Worm (Caenorhabditis elegans) whole organism, early embryonic: ENCODE results near the gene act-1.

Experiments
- B0310.2 ChIP-seq: sonication (generic microtip); optimal IDR thresholded peaks from 2 replicates; lab custom pipeline; 2016; ENCODE audit warnings: mild to moderate bottlenecking, missing genetic modification characterization, missing compliant biosample characterization
- F13C5.2 ChIP-seq: sonication (generic microtip); optimal IDR thresholded peaks from 2 replicates; lab custom pipeline; 2017; ENCODE audit warnings: mild to moderate bottlenecking, missing genetic modification characterization, inconsistent platforms, missing compliant biosample characterization
- ama-1 ChIP-seq: fragments of 150-350 bp; optimal IDR thresholded peaks from 2 replicates; lab custom pipeline; 2014
- ceh-13 ChIP-seq: fragments of 200-800 bp; sonication (Bioruptor generic); optimal IDR thresholded peaks from 2 replicates; lab custom pipeline; 2018; ENCODE audit warnings: mild to moderate bottlenecking, missing genetic modification characterization, missing compliant biosample characterization
- ceh-36 ChIP-seq: sonication (generic microtip); optimal IDR thresholded peaks from 2 replicates; lab custom pipeline; 2016; ENCODE audit warnings: missing genetic modification characterization, inconsistent platforms, missing compliant biosample characterization
- ets-7 ChIP-seq: sonication (generic microtip); optimal IDR thresholded peaks from 2 replicates; lab custom pipeline; 2016; ENCODE audit warnings: missing genotype, missing genetic modification characterization, missing compliant biosample characterization
- flt-1 ChIP-seq: fragments of 200-800 bp; sonication (Bioruptor generic); IDR thresholded peaks from 2 replicates; pipeline ENCODE4 v1.3.6; 2022; ENCODE audit warnings: missing genetic modification characterization, missing compliant biosample characterization
- hnd-1 ChIP-seq: sonication (generic microtip); optimal IDR thresholded peaks from 2 replicates; lab custom pipeline; 2016; ENCODE audit warnings: missing genetic modification characterization, missing compliant biosample characterization
- pes-1 ChIP-seq: fragments of 200-800 bp; sonication (Bioruptor generic); IDR thresholded peaks from 2 replicates; pipeline ENCODE4 v1.3.6; 2022; ENCODE audit warnings: missing genetic modification reagents, missing genetic modification characterization, missing compliant biosample characterization
- scrt-1 ChIP-seq: fragments of 200-800 bp; sonication (Bioruptor generic); IDR thresholded peaks from 2 replicates; pipeline ENCODE4 v1.3.6; 2022; ENCODE audit warnings: missing genetic modification characterization, missing compliant biosample characterization
- sea-1 ChIP-seq: fragments of 200-800 bp; sonication (Bioruptor generic); conservative IDR thresholded peaks from 2 replicates; pipeline ENCODE4 v1.3.6; 2022; ENCODE audit warnings: missing genetic modification characterization, missing compliant biosample characterization
- tbx-11 ChIP-seq: fragments of 200-800 bp; sonication (Bioruptor generic); IDR thresholded peaks from 2 replicates; pipeline ENCODE4 v1.3.6; 2022; ENCODE audit warnings: missing genetic modification characterization, missing compliant biosample characterization
- tbx-37 ChIP-seq: fragments of 200-800 bp; sonication (Bioruptor generic); conservative IDR thresholded peaks from 2 replicates; pipeline ENCODE4 v1.3.6; 2022; ENCODE audit warnings: missing genetic modification reagents, missing genetic modification characterization, missing compliant biosample characterization
- tra-4 ChIP-seq: sonication (generic microtip); optimal IDR thresholded peaks from 2 replicates; lab custom pipeline; 2017; ENCODE audit warnings: missing genetic modification characterization, missing compliant biosample characterization

ce11 chrV:11113041-11113574 is 32.3 kb downstream of the act-1 start, which contains the start of gene erfa-3:
- TF ChIP-seq B0310.2 (tag; lab: Kevin White, UChicago) (no peak), tbx-11 (GFP tag; lab: Robert Waterston, UW) (peak; percentile 74; the same call in 1 of the 2 replicates), ceh-36 (tag; lab: Kevin White, UChicago) (peak; percentile 51), ama-1 (lab: Kevin White, UChicago) (no peak), ceh-13 (GFP tag; lab: Kevin White, UChicago) (peak; percentile 60), ets-7 (tag; lab: Kevin White, UChicago) (peak; percentile 53), pes-1 (GFP tag; lab: Robert Waterston, UW) (no peak), hnd-1 (tag; lab: Kevin White, UChicago) (peak; percentile 55), scrt-1 (GFP tag; lab: Robert Waterston, UW) (peak; percentile 51; the same call in 1 of the 2 replicates), tbx-37 (peak; percentile 61; the same call in 1 of the 2 replicates), sea-1 (GFP tag; lab: Robert Waterston, UW) (peak; percentile 70; the same call in 1 of the 2 replicates), F13C5.2 (tag; lab: Kevin White, UChicago) (peak; percentile 91), flt-1 (GFP tag; lab: Robert Waterston, UW) (peak; percentile 49; the same call in 1 of the 2 replicates), tra-4 (tag; lab: Kevin White, UChicago) (peak; percentile 62)
